Worm (Caenorhabditis elegans): Measurements from ENCODE around the gene srd-55.

srd-55 gene

DNA sequence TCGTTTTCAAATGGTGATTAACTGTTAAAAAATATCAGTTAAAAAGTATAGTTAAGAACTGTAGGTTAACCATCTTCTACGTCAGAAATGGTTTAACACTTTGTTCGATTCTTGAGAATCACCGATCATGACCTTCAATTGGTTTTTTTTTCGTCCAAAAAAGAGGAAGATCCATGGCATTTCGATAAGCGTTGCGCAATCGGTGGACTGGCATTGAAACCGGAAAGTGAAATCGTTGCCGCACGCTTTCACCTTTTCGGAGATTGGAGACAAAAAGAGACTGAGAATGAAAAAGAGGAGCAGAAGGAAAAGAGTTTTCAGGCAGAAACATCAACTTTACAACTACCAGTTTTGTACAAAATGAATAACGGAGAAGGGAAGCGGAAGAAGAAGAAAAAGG, 3.0 kb upstream of the srd-55 start (continued):
- TF ChIP-seq fkh-8 (tag; optimal IDR thresholded peaks at IDR 0.05) = no peak
- TF ChIP-seq blmp-1 (tag; optimal IDR thresholded peaks at IDR 0.05) = peak; percentile 100
- peak in 3 of 6 experiments; percentile 23 to 41 (median 40) for TF ChIP-seq elt-3 (tag; optimal IDR thresholded peaks at IDR 0.05)
- no peak for TF ChIP-seq skn-1 (tag; optimal IDR thresholded peaks at IDR 0.05)
- no peak for TF ChIP-seq nhr-12 (tag; optimal IDR thresholded peaks at IDR 0.05)
- TF ChIP-seq mef-2 (tag; optimal IDR thresholded peaks at IDR 0.05) = no peak
- TF ChIP-seq aly-2 (tag; optimal IDR thresholded peaks at IDR 0.05) = no peak
- no peak for TF ChIP-seq ztf-4 (tag; optimal IDR thresholded peaks at IDR 0.05)
- TF ChIP-seq fkh-4 (tag; optimal IDR thresholded peaks at IDR 0.05; ENCODE audit: borderline replicate concordance) = no peak

DNA sequence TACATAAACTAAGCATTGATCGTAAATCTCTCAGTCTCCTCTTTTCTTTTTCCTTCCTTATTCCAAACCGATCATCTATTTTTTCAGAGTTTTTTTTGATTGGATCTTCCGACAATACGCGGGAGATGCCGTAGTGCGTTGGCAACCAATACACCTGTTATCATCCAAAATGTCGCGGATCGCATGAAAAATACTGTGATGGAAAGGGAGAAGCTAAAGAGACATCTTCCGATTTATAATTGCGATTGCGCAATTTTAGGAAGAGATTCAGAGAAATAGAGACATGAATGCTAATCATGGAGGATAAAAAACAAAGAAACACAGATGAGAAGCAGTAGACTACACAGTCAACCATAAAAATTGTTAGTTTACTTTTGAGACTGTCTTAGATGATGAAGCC, 1.9 kb upstream of the srd-55 start:
- no peak for TF ChIP-seq hlh-17 (GFP tag; optimal IDR thresholded peaks at IDR 0.05; ENCODE audit: borderline replicate concordance)
- TF ChIP-seq nhr-28 (tag; optimal IDR thresholded peaks at IDR 0.05) = no peak
- peak; percentile 67 for TF ChIP-seq blmp-1 (tag; optimal IDR thresholded peaks at IDR 0.05)
- no peak for TF ChIP-seq nhr-47 (tag; optimal IDR thresholded peaks at IDR 0.05)
- no peak for TF ChIP-seq sup-37 (GFP tag; optimal IDR thresholded peaks at IDR 0.05)
- no peak for TF ChIP-seq zip-4 (GFP tag; optimal IDR thresholded peaks at IDR 0.05)

DNA sequence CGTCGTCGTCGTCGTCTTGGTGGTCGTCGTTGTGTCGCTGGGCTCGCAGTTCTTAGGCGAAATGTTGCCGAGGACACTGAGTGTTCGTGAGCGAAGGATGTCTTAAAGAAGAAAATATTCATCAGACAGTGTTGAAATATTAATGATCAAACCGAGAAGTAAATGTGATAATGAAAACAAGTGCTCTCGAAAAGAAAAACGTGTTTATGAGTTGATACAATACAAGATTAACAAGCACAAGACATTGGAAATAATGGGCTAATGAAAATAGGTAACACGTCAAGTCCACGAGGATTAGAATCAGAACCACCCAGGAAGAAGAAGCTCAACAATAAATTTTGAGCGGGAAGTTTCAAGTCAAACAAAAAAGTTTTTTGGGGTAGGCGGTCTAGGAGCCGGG, 3.6 kb downstream of the srd-55 start, which contains the start of gene K02A2.5:
TSS of gene K02A2.5 (minus strand) at position 101 of the 400 bp plus-strand sequence.
- TF ChIP-seq aly-2 (tag; optimal IDR thresholded peaks at IDR 0.05) = no peak
- TF ChIP-seq dsc-1 (tag; optimal IDR thresholded peaks at IDR 0.05) = no peak
- no peak for TF ChIP-seq irx-1 (tag; optimal IDR thresholded peaks at IDR 0.05)
- TF ChIP-seq tlp-1 (tag; optimal IDR thresholded peaks at IDR 0.05) = no peak
- TF ChIP-seq ets-5 (GFP tag; IDR thresholded peaks at IDR 0.05) = no peak
- no peak for TF ChIP-seq pax-3 (tag; optimal IDR thresholded peaks at IDR 0.05)
- TF ChIP-seq ceh-82 (tag; optimal IDR thresholded peaks at IDR 0.05) = no peak
- TF ChIP-seq ztf-11 (tag; optimal IDR thresholded peaks at IDR 0.05) = no peak
- no peak for TF ChIP-seq jun-1 (tag; optimal IDR thresholded peaks at IDR 0.05)
- TF ChIP-seq lin-39 (tag; optimal IDR thresholded peaks at IDR 0.05) = no peak
- TF ChIP-seq ztf-4 (tag; optimal IDR thresholded peaks at IDR 0.05) = no peak

DNA sequence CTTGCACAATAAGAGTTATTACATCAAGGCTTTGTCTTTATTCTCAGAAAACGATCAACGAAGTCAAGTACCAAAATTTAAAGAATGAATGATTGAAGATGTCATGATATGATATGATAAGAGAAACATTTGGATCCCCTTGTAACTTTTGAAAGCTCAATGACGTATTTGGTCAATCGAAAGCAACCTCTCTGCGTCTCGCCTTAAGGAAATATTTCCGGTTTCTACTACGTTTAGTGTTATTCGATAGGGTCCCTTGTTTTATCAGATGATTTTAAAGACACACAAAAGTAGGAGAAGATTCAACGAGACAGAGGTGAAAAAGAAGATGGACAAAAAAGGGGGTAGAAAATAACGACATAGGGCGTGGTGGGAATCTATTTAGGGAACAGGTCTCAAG, 5.0 kb downstream of the srd-55 start:
- TF ChIP-seq ztf-11 (tag; optimal IDR thresholded peaks at IDR 0.05) = no peak
- TF ChIP-seq fos-1 (tag; optimal IDR thresholded peaks at IDR 0.05) = no peak
- no peak for TF ChIP-seq efl-3 (GFP tag; optimal IDR thresholded peaks at IDR 0.05)
- TF ChIP-seq unc-98 (GFP tag; IDR thresholded peaks at IDR 0.05) = no peak
- TF ChIP-seq C16A3.4 (tag; optimal IDR thresholded peaks at IDR 0.05) = no peak
- no peak for TF ChIP-seq swsn-7 (tag; optimal IDR thresholded peaks at IDR 0.05)
- peak; percentile 49 for TF ChIP-seq nhr-20 (tag; optimal IDR thresholded peaks at IDR 0.05)
- no peak for TF ChIP-seq hpl-2 (GFP tag; optimal IDR thresholded peaks at IDR 0.05)
- no peak for TF ChIP-seq snpc-4 (tag; optimal IDR thresholded peaks at IDR 0.05)
- TF ChIP-seq lsy-2 (tag; optimal IDR thresholded peaks at IDR 0.05) = no peak
- TF ChIP-seq elt-2 (tag; optimal IDR thresholded peaks at IDR 0.05) = no peak
- TF ChIP-seq isw-1 (GFP tag; IDR thresholded peaks at IDR 0.05) = no peak
- TF ChIP-seq mef-2 (tag; optimal IDR thresholded peaks at IDR 0.05) = no peak
- peak; percentile 14 for TF ChIP-seq snu-23 (GFP tag; optimal IDR thresholded peaks at IDR 0.05)
- no peak for TF ChIP-seq zag-1 (tag; optimal IDR thresholded peaks at IDR 0.05)
- TF ChIP-seq blmp-1 (tag; optimal IDR thresholded peaks at IDR 0.05) = peak; percentile 76
- TF ChIP-seq skn-1 (tag; optimal IDR thresholded peaks at IDR 0.05) = no peak
- TF ChIP-seq dpl-1 (GFP tag; optimal IDR thresholded peaks at IDR 0.05) = no peak
- no peak for TF ChIP-seq nhr-237 (tag; optimal IDR thresholded peaks at IDR 0.05)
- TF ChIP-seq C04F5.9 (tag; optimal IDR thresholded peaks at IDR 0.05) = no peak
- TF ChIP-seq nhr-85 (tag) = peak; percentile 91
- TF ChIP-seq sptf-1 (tag; optimal IDR thresholded peaks at IDR 0.05) = no peak
- no peak for TF ChIP-seq efl-1 (optimal IDR thresholded peaks at IDR 0.05)
- no peak for TF ChIP-seq efl-1 (GFP tag; optimal IDR thresholded peaks at IDR 0.05 in 1 of 2)
- no peak for TF ChIP-seq irx-1 (tag; optimal IDR thresholded peaks at IDR 0.05)
- TF ChIP-seq nhr-28 (tag; optimal IDR thresholded peaks at IDR 0.05) = no peak
- no peak for TF ChIP-seq lin-15B (tag; optimal IDR thresholded peaks at IDR 0.05)
- TF ChIP-seq nhr-11 (tag; optimal IDR thresholded peaks at IDR 0.05) = no peak
- no peak for TF ChIP-seq ces-1 (GFP tag; optimal IDR thresholded peaks at IDR 0.05)
- no peak for TF ChIP-seq unc-86 (tag; optimal IDR thresholded peaks at IDR 0.05)
- TF ChIP-seq unc-62 (GFP tag; optimal IDR thresholded peaks at IDR 0.05) = no peak
- TF ChIP-seq dsc-1 (tag; optimal IDR thresholded peaks at IDR 0.05) = peak; percentile 12
- no peak for TF ChIP-seq ztf-4 (tag; optimal IDR thresholded peaks at IDR 0.05)
